Worm (Caenorhabditis elegans): ENCODE results near the gene C06E1.9.

C06E1.9 gene

DNA sequence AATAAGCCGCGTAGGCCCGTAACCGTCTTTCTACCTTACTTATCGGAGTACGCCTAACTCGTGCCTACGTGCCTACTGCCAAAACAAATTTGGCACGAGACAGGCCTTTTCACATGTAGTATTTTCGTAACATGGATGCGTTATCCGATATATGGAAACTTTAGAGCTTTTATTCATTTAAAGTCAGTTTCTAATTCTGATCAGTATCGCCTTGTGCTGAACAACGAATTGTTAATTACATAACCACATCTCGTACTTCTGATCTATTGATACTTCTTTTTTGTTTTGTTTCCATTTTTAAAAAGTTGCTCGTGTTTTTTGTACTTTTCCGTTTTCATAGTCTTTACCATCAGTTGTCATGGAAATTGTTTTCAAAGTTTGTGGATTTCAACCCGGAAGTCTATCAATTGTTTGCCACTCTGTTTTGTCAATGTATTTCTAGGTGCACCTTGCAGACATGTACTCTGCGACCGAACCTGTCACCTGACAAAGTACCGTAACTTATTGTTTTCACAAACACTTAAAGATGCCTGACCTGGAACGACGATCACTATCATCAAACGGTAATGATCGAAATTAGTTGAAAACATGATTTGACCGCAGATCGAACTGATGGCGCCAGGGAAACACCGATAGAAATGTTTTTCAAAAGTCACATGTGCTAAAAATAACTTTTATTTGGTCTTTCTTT is 48.2 kb upstream of the C06E1.9 start:
- TF ChIP-seq snu-23 (GFP tag; optimal IDR thresholded peaks at IDR 0.05) (no peak), nhr-84 (tag; optimal IDR thresholded peaks at IDR 0.05) (no peak), efl-1 (optimal IDR thresholded peaks at IDR 0.05) (no peak), efl-1 (GFP tag; optimal IDR thresholded peaks at IDR 0.05 in 1 of 2) (peak in 1 of 2 experiments; percentile 92), C34B4.2 (tag; optimal IDR thresholded peaks at IDR 0.05) (no peak)

- TF ChIP-seq ceh-82 (tag; optimal IDR thresholded peaks at IDR 0.05) (no peak), ets-5 (GFP tag; IDR thresholded peaks at IDR 0.05) (no peak), nhr-12 (tag; optimal IDR thresholded peaks at IDR 0.05) (no peak), jun-1 (tag; optimal IDR thresholded peaks at IDR 0.05) (peak; percentile 41), alr-1 (tag; optimal IDR thresholded peaks at IDR 0.05; ENCODE audit: borderline replicate concordance) (no peak), mab-9 (GFP tag; IDR thresholded peaks at IDR 0.05) (no peak), ceh-90 (tag; optimal IDR thresholded peaks at IDR 0.05) (no peak), aha-1 (tag; optimal IDR thresholded peaks at IDR 0.05) (no peak), C04F5.9 (tag; optimal IDR thresholded peaks at IDR 0.05) (no peak), grh-1 (GFP tag; IDR thresholded peaks at IDR 0.05) (no peak), irx-1 (tag; optimal IDR thresholded peaks at IDR 0.05) (no peak), nhr-76 (tag; optimal IDR thresholded peaks at IDR 0.05) (no peak), nhr-71 (tag; optimal IDR thresholded peaks at IDR 0.05) (peak; percentile 38), ama-1 (optimal IDR thresholded peaks at IDR 0.05) (no peak), rnt-1 (tag; optimal IDR thresholded peaks at IDR 0.05) (no peak), elt-2 (tag; optimal IDR thresholded peaks at IDR 0.05) (peak; percentile 92), mef-2 (tag; optimal IDR thresholded peaks at IDR 0.05) (no peak), pqm-1 (tag; optimal IDR thresholded peaks at IDR 0.05) (no peak), nhr-85 (tag) (peak; percentile 23), ces-1 (GFP tag; optimal IDR thresholded peaks at IDR 0.05) (no peak), C16A3.4 (tag; optimal IDR thresholded peaks at IDR 0.05) (no peak), unc-86 (tag; optimal IDR thresholded peaks at IDR 0.05) (no peak), pax-3 (tag; optimal IDR thresholded peaks at IDR 0.05) (no peak), nhr-47 (tag; optimal IDR thresholded peaks at IDR 0.05) (no peak), efl-3 (GFP tag; optimal IDR thresholded peaks at IDR 0.05) (no peak), mep-1 (tag; optimal IDR thresholded peaks at IDR 0.05) (no peak), isw-1 (GFP tag; IDR thresholded peaks at IDR 0.05) (no peak), nhr-19 (GFP tag; conservative IDR thresholded peaks at IDR 0.05) (no peak), fkh-8 (tag; optimal IDR thresholded peaks at IDR 0.05) (no peak), xbp-1 (tag; optimal IDR thresholded peaks at IDR 0.05) (no peak), nhr-20 (tag; optimal IDR thresholded peaks at IDR 0.05) (peak; percentile 34), hpl-2 (GFP tag; optimal IDR thresholded peaks at IDR 0.05) (no peak), tlp-1 (tag; optimal IDR thresholded peaks at IDR 0.05) (peak; percentile 78), sup-37 (GFP tag; optimal IDR thresholded peaks at IDR 0.05) (no peak), unc-30 (tag; optimal IDR thresholded peaks at IDR 0.05) (no peak), ztf-11 (tag; optimal IDR thresholded peaks at IDR 0.05) (no peak), vab-15 (tag; optimal IDR thresholded peaks at IDR 0.05) (no peak), nhr-77 (tag; optimal IDR thresholded peaks at IDR 0.05) (no peak), aly-2 (tag; optimal IDR thresholded peaks at IDR 0.05) (no peak), C34B4.2 (tag; optimal IDR thresholded peaks at IDR 0.05) (no peak), skn-1 (tag; optimal IDR thresholded peaks at IDR 0.05) (no peak), elt-3 (tag; optimal IDR thresholded peaks at IDR 0.05) (peak in 2 of 6 experiments; percentile 26 to 81), lin-35 (GFP tag; optimal IDR thresholded peaks at IDR 0.05) (peak in 1 of 2 experiments; percentile 46), lin-14 (GFP tag; optimal IDR thresholded peaks at IDR 0.05) (peak; percentile 35), ceh-8 (GFP tag; optimal IDR thresholded peaks at IDR 0.05) (no peak), dpl-1 (GFP tag; optimal IDR thresholded peaks at IDR 0.05) (no peak), lsy-2 (tag; optimal IDR thresholded peaks at IDR 0.05) (no peak), efl-1 (optimal IDR thresholded peaks at IDR 0.05) (no peak), efl-1 (GFP tag; optimal IDR thresholded peaks at IDR 0.05 in 1 of 2) (peak in 1 of 2 experiments; percentile 24)
Measured at ce11 chrIII:8656957-8657356, 47.4 kb upstream of the C06E1.9 start.

All from whole organism, L1 larva.